Worm (Caenorhabditis elegans) whole organism, L4 larva: ENCODE results near the gene fbxb-52.
A peak's percentile ranks its signal among the peaks of the same experiment; 100 is the strongest.
"Not testable (repeated sequence)": the region's sequence is repeated elsewhere in the genome, so short reads cannot be mapped to it uniquely, and the experiment has no call there.

Experiments used
- F26F4.8 ChIP-seq: fragments of 200-800 bp; sonication (Bioruptor generic); conservative IDR thresholded peaks from 2 replicates; pipeline ENCODE4 v1.3.6; 2022; ENCODE audit warnings: missing genetic modification characterization, missing compliant biosample characterization
- ZK546.5 ChIP-seq, 2 experiments: sonication (generic microtip); optimal IDR thresholded peaks; 2 replicates each; lab custom pipeline; 2017; ENCODE audit warnings: missing biosample characterization in 2 of 2, missing genetic modification characterization in 2 of 2
- aha-1 ChIP-seq: fragments of 150-350 bp; peaks from one replicate; lab custom pipeline; 2014; ENCODE audit warnings: missing biosample characterization, missing genetic modification characterization
- ceh-28 ChIP-seq: fragments of 150-350 bp; optimal IDR thresholded peaks from 2 replicates; lab custom pipeline; 2014; ENCODE audit warnings: missing biosample characterization, missing genetic modification reagents, missing genetic modification characterization
- ceh-44 ChIP-seq: fragments of 200-800 bp; sonication (Bioruptor generic); IDR thresholded peaks from 2 replicates; pipeline ENCODE4 v1.3.6; 2022; ENCODE audit warnings: missing genetic modification reagents, missing genetic modification characterization, missing compliant biosample characterization
- dmd-8 ChIP-seq: fragments of 200-800 bp; sonication (Bioruptor generic); IDR thresholded peaks from 2 replicates; pipeline ENCODE4 v1.3.6; 2022; ENCODE audit warnings: missing genetic modification characterization, missing compliant biosample characterization
- dve-1 ChIP-seq: sonication (generic microtip); optimal IDR thresholded peaks from 2 replicates; lab custom pipeline; 2017; ENCODE audit warnings: antibody characterized with exemption, mild to moderate bottlenecking, missing genetic modification characterization, missing compliant biosample characterization; ENCODE audit not compliant: insufficient read depth
- egl-27 ChIP-seq: sonication (generic microtip); optimal IDR thresholded peaks from 3 replicates; lab custom pipeline; 2017; ENCODE audit warnings: missing biosample characterization, missing genetic modification reagents, missing genetic modification characterization
- hlh-30 ChIP-seq: sonication (generic microtip); optimal IDR thresholded peaks from 2 replicates; lab custom pipeline; 2017; ENCODE audit warnings: antibody characterized with exemption, mild to moderate bottlenecking, missing genetic modification characterization, missing compliant biosample characterization; ENCODE audit not compliant: insufficient read depth
- lsy-2 ChIP-seq, 2 experiments: fragments of 150-350 bp in 1 of 2; sonication (generic microtip) in 1 of 2; optimal IDR thresholded peaks; 2 replicates each; lab custom pipeline; 2014 to 2017; ENCODE audit warnings: missing biosample characterization in 2 of 2, missing genetic modification characterization in 2 of 2
- madf-9 ChIP-seq: fragments of 200-800 bp; sonication (Bioruptor generic); conservative IDR thresholded peaks from 2 replicates; pipeline ENCODE4 v1.3.6; 2022; ENCODE audit warnings: missing genetic modification reagents, missing genetic modification characterization, missing compliant biosample characterization
- mes-2 ChIP-seq: sonication (generic microtip); optimal IDR thresholded peaks from 2 replicates; lab custom pipeline; 2016; ENCODE audit warnings: missing genotype, mild to moderate bottlenecking, missing genetic modification characterization, missing compliant biosample characterization; ENCODE audit not compliant: poor library complexity, severe bottlenecking
- mxl-2 ChIP-seq: fragments of 200-800 bp; sonication (Bioruptor generic); conservative IDR thresholded peaks from 2 replicates; pipeline ENCODE4 v1.3.6; 2022; ENCODE audit warnings: missing genetic modification reagents, missing genetic modification characterization, missing compliant biosample characterization
- mxl-3 ChIP-seq: fragments of 200-800 bp; sonication (Bioruptor generic); optimal IDR thresholded peaks from 2 replicates; lab custom pipeline; 2018; ENCODE audit warnings: mild to moderate bottlenecking, missing genetic modification characterization, missing compliant biosample characterization
- nhr-102 ChIP-seq: sonication (generic microtip); optimal IDR thresholded peaks from 2 replicates; lab custom pipeline; 2016; ENCODE audit warnings: mild to moderate bottlenecking, missing genetic modification characterization, moderate library complexity, missing compliant biosample characterization
- nhr-111 ChIP-seq: fragments of 200-800 bp; sonication (Bioruptor generic); optimal IDR thresholded peaks from 2 replicates; lab custom pipeline; 2018; ENCODE audit warnings: mild to moderate bottlenecking, missing genetic modification characterization, missing compliant biosample characterization
- nhr-25 ChIP-seq: sonication (generic microtip); optimal IDR thresholded peaks from 2 replicates; lab custom pipeline; 2017; ENCODE audit warnings: missing genetic modification characterization, mild to moderate bottlenecking, missing compliant biosample characterization, antibody characterized with exemption, moderate library complexity, borderline replicate concordance; ENCODE audit not compliant: insufficient read depth
- nhr-6 ChIP-seq: fragments of 150-350 bp; optimal IDR thresholded peaks from 2 replicates; lab custom pipeline; 2014; ENCODE audit warnings: missing biosample characterization, missing genetic modification characterization
- nhr-76 ChIP-seq: fragments of 150-350 bp; optimal IDR thresholded peaks from 2 replicates; lab custom pipeline; 2014; ENCODE audit warnings: missing biosample characterization, missing genetic modification characterization
- pqm-1 ChIP-seq: sonication (generic microtip); optimal IDR thresholded peaks from 2 replicates; lab custom pipeline; 2017; ENCODE audit warnings: missing biosample characterization, missing genetic modification characterization
- rbr-2 ChIP-seq: sonication (generic microtip); optimal IDR thresholded peaks from 2 replicates; lab custom pipeline; 2016; ENCODE audit warnings: missing genotype, missing genetic modification characterization, missing compliant biosample characterization
- sdz-12 ChIP-seq: fragments of 200-800 bp; sonication (Bioruptor generic); optimal IDR thresholded peaks from 2 replicates; lab custom pipeline; 2018; ENCODE audit warnings: mild to moderate bottlenecking, missing genetic modification characterization, missing compliant biosample characterization
- spr-3 ChIP-seq: fragments of 200-800 bp; sonication (Bioruptor generic); optimal IDR thresholded peaks from 2 replicates; lab custom pipeline; 2018; ENCODE audit warnings: mild to moderate bottlenecking, missing genetic modification characterization, missing compliant biosample characterization
- unc-130 ChIP-seq: sonication (generic microtip); optimal IDR thresholded peaks from 2 replicates; lab custom pipeline; 2016; ENCODE audit warnings: missing genetic modification reagents, missing genetic modification characterization, missing compliant biosample characterization
- unc-62 ChIP-seq, 3 experiments: fragments of 150-350 bp in 1 of 3; sonication (generic microtip); optimal IDR thresholded peaks in 2 of 3; peaks in 1 of 3; 1 replicate in 1 of 3; 2 replicates in 2 of 3; lab custom pipeline; 2014 to 2017; ENCODE audit warnings: missing biosample characterization in 3 of 3, missing genetic modification characterization in 3 of 3, missing genetic modification reagents in 3 of 3, missing genotype in 1 of 3
- zfp-3 ChIP-seq: fragments of 200-800 bp; sonication (Bioruptor generic); conservative IDR thresholded peaks from 2 replicates; pipeline ENCODE4 v1.3.6; 2022; ENCODE audit warnings: missing genetic modification reagents, missing genetic modification characterization, missing compliant biosample characterization
- ztf-11 ChIP-seq: fragments of 150-350 bp; optimal IDR thresholded peaks from 2 replicates; lab custom pipeline; 2014; ENCODE audit warnings: missing biosample characterization, missing genetic modification characterization

Gene fbxb-52

ce11 chrII:1568214-1568613, 17.8 kb upstream of the fbxb-52 start, which contains the start of gene fbxb-49:
Gene fbxb-49, plus strand, starts transcription at chrII:1568514.
- peak; percentile 71 for TF ChIP-seq aha-1 (tag; lab: Kevin White, UChicago)
- TF ChIP-seq nhr-102 (tag; lab: Kevin White, UChicago): no peak
- no peak for TF ChIP-seq nhr-6

ce11 chrII:1567646-1568045, 17.2 kb upstream of the fbxb-52 start, which contains the start of gene K05F6.8:
Gene K05F6.8, minus strand, starts transcription at chrII:1567746.
- TF ChIP-seq lsy-2 (tag; optimal IDR thresholded peaks at IDR 0.05; lab: Kevin White, UChicago): no peak

ce11 chrII:1561863-1562262, 11.5 kb upstream of the fbxb-52 start, which contains the start of gene K05F6.14:
Gene K05F6.14, plus strand, starts transcription at chrII:1562163.
- TF ChIP-seq nhr-25 (tag; lab: Kevin White, UChicago) (no peak), ZK546.5 (tag; optimal IDR thresholded peaks at IDR 0.05; lab: Kevin White, UChicago) (no peak), ceh-28 (no peak), madf-9 (GFP tag; lab: Robert Waterston, UW) (no peak), dmd-8 (GFP tag; lab: Robert Waterston, UW) (no peak), F26F4.8 (GFP tag; lab: Robert Waterston, UW) (no peak), hlh-30 (no peak), spr-3 (GFP tag; lab: Kevin White, UChicago) (no peak), pqm-1 (tag; lab: Kevin White, UChicago) (no peak), ztf-11 (tag; lab: Kevin White, UChicago) (no peak), zfp-3 (GFP tag; lab: Robert Waterston, UW) (no peak), mes-2 (tag; lab: Kevin White, UChicago) (no peak), sdz-12 (GFP tag; lab: Kevin White, UChicago) (no peak), dve-1 (tag; lab: Kevin White, UChicago) (no peak), nhr-76 (tag; lab: Kevin White, UChicago) (no peak), unc-130 (GFP tag; lab: Kevin White, UChicago) (no peak), mxl-2 (no peak), mxl-3 (GFP tag; lab: Kevin White, UChicago) (no peak)
- TF ChIP-seq, all 104 proteins: peak for 0

- TF ChIP-seq dmd-8 (GFP tag; lab: Robert Waterston, UW) (no peak), unc-62 (GFP tag; optimal IDR thresholded peaks at IDR 0.05 in 1 of 2; lab: Kevin White, UChicago) (peak in 1 of 2 experiments; percentile 41), unc-62 (tag; optimal IDR thresholded peaks at IDR 0.05; lab: Kevin White, UChicago) (no peak)
These were observed 10.4 kb upstream of the fbxb-52 start for ce11 chrII:1560839-1561238.

ce11 chrII:1556217-1556616, 5.8 kb upstream of the fbxb-52 start, which contains the start of the genes fbxb-54 and fbxb-50:
Gene fbxb-54, minus strand, starts transcription at chrII:1556317.
Gene fbxb-50, plus strand, starts transcription at chrII:1556443.
- TF ChIP-seq ceh-44 (GFP tag; lab: Robert Waterston, UW); rbr-2; nhr-111 (GFP tag; lab: Kevin White, UChicago): not testable (repeated sequence)
- TF ChIP-seq, all 104 proteins: peak for 0; not testable (repeated sequence) for 104

ce11 chrII:1545625-1546024, 4.8 kb downstream of the fbxb-52 start, which contains the start of gene K05F6.12:
Gene K05F6.12, plus strand, starts transcription at chrII:1545925.
- TF ChIP-seq egl-27 (tag; lab: Kevin White, UChicago): no peak
- peak in 1 of 2 experiments; percentile 33 for TF ChIP-seq unc-62 (GFP tag; optimal IDR thresholded peaks at IDR 0.05 in 1 of 2; lab: Kevin White, UChicago)
- no peak for TF ChIP-seq unc-62 (tag; optimal IDR thresholded peaks at IDR 0.05; lab: Kevin White, UChicago)
- TF ChIP-seq, all 104 proteins: peak for 1
